Worm (Caenorhabditis elegans) whole organism, L4/young adult: ENCODE data around the gene abcf-1.

ENCODE experiments used
- W03F9.2 ChIP-seq: fragments of 150-350 bp; optimal IDR thresholded peaks from 2 replicates; lab custom pipeline; 2014; ENCODE audit warnings: missing biosample characterization, missing genetic modification characterization
- him-1 ChIP-seq: sonication (generic microtip); optimal IDR thresholded peaks from 2 replicates; lab custom pipeline; 2016; ENCODE audit warnings: missing genotype, missing genetic modification reagents, missing genetic modification characterization, missing compliant biosample characterization

DNA sequence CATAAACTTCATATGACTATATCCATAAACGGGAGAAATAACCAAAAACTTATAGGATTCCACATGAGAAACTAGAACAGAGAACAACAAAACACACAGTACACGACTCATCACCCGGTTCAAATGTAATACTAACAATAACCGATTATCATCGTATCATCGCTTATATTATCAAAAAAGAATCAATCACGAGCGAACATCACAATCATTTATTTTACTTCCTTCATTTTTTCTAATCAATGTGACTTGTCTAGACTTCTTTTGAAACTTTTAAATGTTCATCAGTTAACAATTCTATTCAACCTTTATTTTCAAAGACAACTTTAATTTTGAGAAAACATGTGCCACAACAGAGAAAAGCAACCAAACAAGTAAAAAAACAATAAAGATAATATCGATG, 32.0 kb upstream of the abcf-1 start, which contains the start of gene ugt-4:
- no peak for TF ChIP-seq him-1 (tag; lab: Kevin White, UChicago)
- TF ChIP-seq W03F9.2 (tag; lab: Kevin White, UChicago): no peak
